Fruit fly (Drosophila melanogaster) whole organism, embryonic: ENCODE measurements around the gene Ir40a.

Experiments
- CG10209 ChIP-seq: fragments of 200-800 bp; sonication (Bioruptor generic); optimal IDR thresholded peaks from 3 replicates; lab custom pipeline; 2017; ENCODE audit warnings: missing biosample characterization, mild to moderate bottlenecking, missing genetic modification characterization, missing genetic modification reagents
- CG10654 ChIP-seq: fragments of 200-800 bp; sonication (Bioruptor generic); optimal IDR thresholded peaks from 2 replicates; lab custom pipeline; 2016; ENCODE audit warnings: missing biosample characterization, missing genetic modification characterization
- CG10979 ChIP-seq: fragments of 200-800 bp; sonication (Bioruptor generic); optimal IDR thresholded peaks from 2 replicates; lab custom pipeline; 2018; ENCODE audit warnings: missing biosample characterization, mild to moderate bottlenecking, missing genetic modification characterization, moderate library complexity
- CG11247 ChIP-seq: fragments of 200-800 bp; sonication (Bioruptor generic); IDR thresholded peaks from 2 replicates; pipeline ENCODE4 v1.3.6; 2022; ENCODE audit warnings: missing biosample characterization, missing genetic modification characterization
- CG11560 ChIP-seq: fragments of 200-800 bp; sonication (Bioruptor generic); IDR thresholded peaks from 3 replicates; pipeline ENCODE4 v1.3.6; 2022; ENCODE audit warnings: missing biosample characterization, missing genetic modification characterization
- CG11695 ChIP-seq: fragments of 200-800 bp; sonication (Bioruptor generic); IDR thresholded peaks from 3 replicates; pipeline ENCODE4 v1.3.6; 2022; ENCODE audit warnings: missing biosample characterization, missing genetic modification characterization
- CG11723 ChIP-seq: fragments of 200-800 bp; sonication (Bioruptor generic); optimal IDR thresholded peaks from 2 replicates; lab custom pipeline; 2017; ENCODE audit warnings: missing biosample characterization, mild to moderate bottlenecking, missing genetic modification characterization
- CG12219 ChIP-seq: fragments of 200-800 bp; sonication (Bioruptor generic); optimal IDR thresholded peaks from 3 replicates; lab custom pipeline; 2018; ENCODE audit warnings: missing biosample characterization, mild to moderate bottlenecking, missing genetic modification characterization
- CG14014 ChIP-seq: fragments of 200-800 bp; sonication (Bioruptor generic); IDR thresholded peaks from 2 replicates; pipeline ENCODE4 v1.3.6; 2022; ENCODE audit warnings: missing biosample characterization, missing genetic modification characterization
- CG14050 ChIP-seq: fragments of 200-800 bp; sonication (Bioruptor generic); IDR thresholded peaks from 3 replicates; pipeline ENCODE4 v1.3.6; 2022; ENCODE audit warnings: missing biosample characterization, missing genetic modification characterization
- CG14965 ChIP-seq: fragments of 200-800 bp; sonication (Bioruptor generic); optimal IDR thresholded peaks from 2 replicates; lab custom pipeline; 2016; ENCODE audit warnings: missing biosample characterization, missing genetic modification characterization, borderline replicate concordance
- CG16813 ChIP-seq: fragments of 200-800 bp; sonication (Bioruptor generic); IDR thresholded peaks from 3 replicates; pipeline ENCODE4 v1.3.6; 2022; ENCODE audit warnings: missing biosample characterization, missing genetic modification characterization; ENCODE audit not compliant: partially characterized antibody
- CG18599 ChIP-seq: fragments of 200-800 bp; sonication (Bioruptor generic); optimal IDR thresholded peaks from 3 replicates; lab custom pipeline; 2017; ENCODE audit warnings: missing biosample characterization, missing genetic modification characterization, mild to moderate bottlenecking, moderate library complexity, missing genetic modification reagents
- CG2199 ChIP-seq: fragments of 200-800 bp; sonication (Bioruptor generic); IDR thresholded peaks from 3 replicates; pipeline ENCODE4 v1.3.6; 2022; ENCODE audit warnings: missing biosample characterization, missing genetic modification characterization
- CG2712 ChIP-seq: fragments of 200-800 bp; optimal IDR thresholded peaks from 3 replicates; lab custom pipeline; 2019; ENCODE audit warnings: missing biosample characterization, mild to moderate bottlenecking, missing genetic modification characterization, moderate library complexity
- CG3065 ChIP-seq: fragments of 200-800 bp; sonication (Bioruptor generic); optimal IDR thresholded peaks from 2 replicates; lab custom pipeline; 2016; ENCODE audit warnings: missing biosample characterization, missing genetic modification characterization
- CG3163 ChIP-seq: fragments of 200-800 bp; sonication (Bioruptor generic); optimal IDR thresholded peaks from 3 replicates; lab custom pipeline; 2016; ENCODE audit warnings: missing biosample characterization, missing genetic modification characterization
- CG32532 ChIP-seq: fragments of 200-800 bp; sonication (Bioruptor generic); IDR thresholded peaks from 2 replicates; pipeline ENCODE4 v1.3.6; 2022; ENCODE audit warnings: missing biosample characterization, missing genetic modification characterization
- CG4424 ChIP-seq: fragments of 200-800 bp; sonication (Bioruptor generic); optimal IDR thresholded peaks from 3 replicates; lab custom pipeline; 2016; ENCODE audit warnings: missing biosample characterization, missing genetic modification characterization
- CG6765 ChIP-seq: fragments of 200-800 bp; sonication (Bioruptor generic); optimal IDR thresholded peaks from 3 replicates; lab custom pipeline; 2017; ENCODE audit warnings: missing biosample characterization, mild to moderate bottlenecking, missing genetic modification characterization
- CG7745 ChIP-seq: fragments of 200-800 bp; sonication (Bioruptor generic); optimal IDR thresholded peaks from 2 replicates; lab custom pipeline; 2018; ENCODE audit warnings: missing biosample characterization, mild to moderate bottlenecking, missing genetic modification characterization, moderate library complexity
- CG9609 ChIP-seq: fragments of 200-800 bp; sonication (Bioruptor generic); optimal IDR thresholded peaks from 3 replicates; lab custom pipeline; 2016; ENCODE audit warnings: missing biosample characterization, missing genetic modification characterization
- Dip3 ChIP-seq: fragments of 200-800 bp; sonication (Bioruptor generic); optimal IDR thresholded peaks from 3 replicates; lab custom pipeline; 2016; ENCODE audit warnings: missing biosample characterization, missing genetic modification characterization
- E2f1 ChIP-seq: fragments of 200-800 bp; sonication (Bioruptor generic); IDR thresholded peaks from 2 replicates; pipeline ENCODE4 v1.3.6; 2022; ENCODE audit warnings: missing biosample characterization, missing genetic modification characterization
- HLH3B ChIP-seq: fragments of 200-800 bp; sonication (Bioruptor generic); IDR thresholded peaks from 2 replicates; pipeline ENCODE4 v1.3.6; 2022; ENCODE audit warnings: missing biosample characterization, missing genetic modification characterization
- HLH54F ChIP-seq: fragments of 200-800 bp; sonication (Bioruptor generic); optimal IDR thresholded peaks from 3 replicates; lab custom pipeline; 2016; ENCODE audit warnings: missing biosample characterization, missing genetic modification characterization
- Hand ChIP-seq: fragments of 200-800 bp; sonication (Bioruptor generic); optimal IDR thresholded peaks from 2 replicates; lab custom pipeline; 2017; ENCODE audit warnings: mild to moderate bottlenecking, missing biosample characterization, missing genetic modification reagents, missing genetic modification characterization
- Lhr ChIP-seq: fragments of 200-800 bp; sonication (Bioruptor generic); optimal IDR thresholded peaks from 3 replicates; lab custom pipeline; 2017; ENCODE audit warnings: mild to moderate bottlenecking, missing biosample characterization, missing genetic modification reagents, missing genetic modification characterization
- MTF-1 ChIP-seq: fragments of 200-800 bp; sonication (Bioruptor generic); optimal IDR thresholded peaks from 2 replicates; lab custom pipeline; 2018; ENCODE audit warnings: missing biosample characterization, mild to moderate bottlenecking, missing genetic modification characterization, borderline replicate concordance
- Med ChIP-seq: fragments of 200-800 bp; sonication (Bioruptor generic); peaks from one replicate; lab custom pipeline; 2016; ENCODE audit warnings: missing biosample characterization, missing genetic modification characterization, mild to moderate bottlenecking, inconsistent platforms, moderate library complexity
- Ptx1 ChIP-seq: fragments of 200-800 bp; sonication (Bioruptor generic); IDR thresholded peaks from 2 replicates; pipeline ENCODE4 v1.3.6; 2022; ENCODE audit warnings: missing biosample characterization, missing genetic modification characterization
- Scr ChIP-seq: fragments of 200-800 bp; sonication (Bioruptor generic); IDR thresholded peaks from 2 replicates; pipeline ENCODE4 v1.3.6; 2022; ENCODE audit warnings: missing biosample characterization, missing genetic modification characterization; ENCODE audit not compliant: partially characterized antibody
- abd-A ChIP-seq: fragments of 200-800 bp; sonication (Bioruptor generic); optimal IDR thresholded peaks from 3 replicates; lab custom pipeline; 2019; ENCODE audit warnings: missing biosample characterization, mild to moderate bottlenecking, missing genetic modification characterization, moderate library complexity
- ato ChIP-seq: fragments of 200-800 bp; sonication (Bioruptor generic); IDR thresholded peaks from 2 replicates; pipeline ENCODE4 v1.3.6; 2022; ENCODE audit warnings: missing biosample characterization, missing genetic modification characterization; ENCODE audit not compliant: partially characterized antibody
- chm ChIP-seq: fragments of 200-800 bp; sonication (Bioruptor generic); IDR thresholded peaks from 2 replicates; pipeline ENCODE4 v1.3.6; 2022; ENCODE audit warnings: missing biosample characterization, missing genetic modification characterization
- ems ChIP-seq: fragments of 200-800 bp; sonication (Bioruptor generic); optimal IDR thresholded peaks from 3 replicates; lab custom pipeline; 2016; ENCODE audit warnings: missing biosample characterization, missing genetic modification characterization
- fd3F ChIP-seq: fragments of 200-800 bp; sonication (Bioruptor generic); optimal IDR thresholded peaks from 2 replicates; lab custom pipeline; 2018; ENCODE audit warnings: missing biosample characterization, mild to moderate bottlenecking, missing genetic modification characterization, moderate library complexity
- hb ChIP-seq: fragments of 200-800 bp; sonication (Bioruptor generic); IDR thresholded peaks from 3 replicates; pipeline ENCODE4 v1.3.6; 2022; ENCODE audit warnings: missing biosample characterization, missing genetic modification characterization; ENCODE audit not compliant: partially characterized antibody
- maf-S ChIP-seq: fragments of 200-800 bp; sonication (Bioruptor generic); optimal IDR thresholded peaks from 2 replicates; lab custom pipeline; 2016; ENCODE audit warnings: missing biosample characterization, missing genetic modification characterization
- pan ChIP-seq, 4 experiments: fragments of >200 bp in 3 of 4; fragments of 200-800 bp in 1 of 4; sonication (Bioruptor generic) in 1 of 4; optimal IDR thresholded peaks in 3 of 4; IDR thresholded peaks in 1 of 4; 2 replicates each; pipeline versions ENCODE4 v1.3.6 to Lab custom; 2017 to 2022; ENCODE audit warnings: missing biosample characterization in 2 of 4, missing genetic modification characterization in 2 of 4, mixed read lengths in 1 of 4
- pros ChIP-seq: fragments of 200-800 bp; sonication (Bioruptor generic); optimal IDR thresholded peaks from 3 replicates; lab custom pipeline; 2019; ENCODE audit warnings: missing biosample characterization, mild to moderate bottlenecking, missing genetic modification characterization, moderate library complexity
- sens-2 ChIP-seq: fragments of 200-800 bp; sonication (Bioruptor generic); IDR thresholded peaks from 2 replicates; pipeline ENCODE4 v1.3.6; 2022; ENCODE audit warnings: missing biosample characterization, missing genetic modification characterization
- sima ChIP-seq: fragments of 200-800 bp; sonication (Bioruptor generic); optimal IDR thresholded peaks from 2 replicates; lab custom pipeline; 2016; ENCODE audit warnings: missing biosample characterization, missing genetic modification characterization
- slbo ChIP-seq: fragments of 200-800 bp; sonication (Bioruptor generic); IDR thresholded peaks from 2 replicates; pipeline ENCODE4 v1.3.6; 2022; ENCODE audit warnings: missing biosample characterization, missing genetic modification characterization
- tin ChIP-seq: fragments of 200-800 bp; sonication (Bioruptor generic); optimal IDR thresholded peaks from 3 replicates; lab custom pipeline; 2016; ENCODE audit warnings: missing biosample characterization, missing genetic modification characterization
- tna ChIP-seq: fragments of 200-800 bp; sonication (Bioruptor generic); IDR thresholded peaks from 2 replicates; pipeline ENCODE4 v1.3.6; 2022; ENCODE audit warnings: missing biosample characterization, missing genetic modification characterization; ENCODE audit not compliant: partially characterized antibody
- unc-4 ChIP-seq: fragments of 200-800 bp; sonication (Bioruptor generic); IDR thresholded peaks from 2 replicates; pipeline ENCODE4 v1.3.6; 2022; ENCODE audit warnings: missing biosample characterization, missing genetic modification characterization; ENCODE audit not compliant: partially characterized antibody
- vnd ChIP-seq: fragments of 200-800 bp; sonication (Bioruptor generic); IDR thresholded peaks from 3 replicates; pipeline ENCODE4 v1.3.6; 2022; ENCODE audit warnings: missing biosample characterization, missing genetic modification characterization; ENCODE audit not compliant: partially characterized antibody
- wdn ChIP-seq: fragments of 200-800 bp; sonication (Bioruptor generic); IDR thresholded peaks from 2 replicates; pipeline ENCODE4 v1.3.6; 2022; ENCODE audit warnings: missing biosample characterization, missing genetic modification characterization

Ir40a gene

dm6 chr2L:22145269-22145917 lies 68.8 kb downstream of the Ir40a start (continued):
- TF ChIP-seq CG10209 (GFP tag; lab: Kevin White, UChicago) (no peak), CG11695 (GFP tag; lab: Robert Waterston, UW) (no peak), CG9609 (GFP tag; lab: Kevin White, UChicago) (no peak), CG6765 (no peak), CG10979 (tag; lab: Kevin White, UChicago) (no peak), maf-S (GFP tag; lab: Kevin White, UChicago) (no peak), CG32532 (GFP tag; lab: Robert Waterston, UW) (no peak), CG16813 (GFP tag; lab: Robert Waterston, UW) (0 out of 3 replicates have a peak, but pooled peaks have one; percentile 29), tin (GFP tag; lab: Kevin White, UChicago) (no peak), MTF-1 (no peak), E2f1 (GFP tag; lab: Robert Waterston, UW) (no peak), Dip3 (no peak), HLH54F (GFP tag; lab: Kevin White, UChicago) (no peak), CG12219 (GFP tag; lab: Kevin White, UChicago) (no peak), CG10654 (no peak), CG7745 (no peak), unc-4 (GFP tag; lab: Robert Waterston, UW) (no peak), chm (no peak), wdn (GFP tag; lab: Robert Waterston, UW) (no peak), ato (peak; percentile 59), tna (peak; percentile 88), HLH3B (GFP tag; lab: Robert Waterston, UW) (no peak), Lhr (no peak), CG11723 (no peak), CG4424 (GFP tag; lab: Kevin White, UChicago) (no peak), CG2199 (GFP tag; lab: Robert Waterston, UW) (no peak), abd-A (tag; lab: Kevin White, UChicago) (no peak), CG2712 (tag; lab: Kevin White, UChicago) (no peak), sima (no peak), Med (GFP tag; lab: Kevin White, UChicago) (peak; percentile 45), Ptx1 (no peak), Scr (GFP tag; lab: Robert Waterston, UW) (peak; percentile 48), pan (optimal IDR thresholded peaks at IDR 0.05; lab: Kevin White, UChicago) (no peak), pan (GFP tag; optimal IDR thresholded peaks at IDR 0.05 in 1 of 2, IDR thresholded peaks at IDR 0.05 in 1 of 2) (no peak), ems (GFP tag; lab: Kevin White, UChicago) (no peak), CG14050 (GFP tag; lab: Robert Waterston, UW) (no peak), hb (GFP tag; lab: Robert Waterston, UW) (peak; percentile 69; the same call in 1 of the 3 replicates), CG11247 (GFP tag; lab: Robert Waterston, UW) (no peak), CG11560 (tag; lab: Robert Waterston, UW) (no peak), Hand (no peak), CG18599 (no peak), CG3065 (no peak), CG14965 (no peak), pros (GFP tag; lab: Kevin White, UChicago) (no peak), sens-2 (GFP tag; lab: Robert Waterston, UW) (no peak), vnd (GFP tag; lab: Robert Waterston, UW) (peak; percentile 71), CG3163 (GFP tag; lab: Kevin White, UChicago) (peak; percentile 80), fd3F (GFP tag; lab: Kevin White, UChicago) (no peak), slbo (GFP tag; lab: Robert Waterston, UW) (no peak), CG14014 (GFP tag; lab: Robert Waterston, UW) (no peak)
